Fruit fly (Drosophila melanogaster) whole organism: ENCODE data around the gene BG642163.

ENCODE experiments used
- CG8478 ChIP-seq: fragments of >200 bp; optimal IDR thresholded peaks from 2 replicates; lab custom pipeline; 2018; ENCODE audit warnings: inconsistent platforms
- Dll ChIP-seq: fragments of >200 bp; optimal IDR thresholded peaks from 2 replicates; lab custom pipeline; 2017
- EcR ChIP-seq, 2 experiments: fragments of >200 bp; optimal IDR thresholded peaks; 2 replicates each; lab custom pipeline; 2017; ENCODE audit warnings: missing biosample characterization in 2 of 2, missing genetic modification characterization in 2 of 2, missing genetic modification reagents in 2 of 2
- pan ChIP-seq: fragments of >200 bp; optimal IDR thresholded peaks from 2 replicates; lab custom pipeline; 2017
- psq ChIP-seq: fragments of >200 bp; optimal IDR thresholded peaks from 2 replicates; lab custom pipeline; 2017
- usp ChIP-seq: fragments of >200 bp; optimal IDR thresholded peaks from 2 replicates; lab custom pipeline; 2017; ENCODE audit warnings: missing biosample characterization, missing genetic modification characterization, mixed read lengths

Gene BG642163

DNA sequence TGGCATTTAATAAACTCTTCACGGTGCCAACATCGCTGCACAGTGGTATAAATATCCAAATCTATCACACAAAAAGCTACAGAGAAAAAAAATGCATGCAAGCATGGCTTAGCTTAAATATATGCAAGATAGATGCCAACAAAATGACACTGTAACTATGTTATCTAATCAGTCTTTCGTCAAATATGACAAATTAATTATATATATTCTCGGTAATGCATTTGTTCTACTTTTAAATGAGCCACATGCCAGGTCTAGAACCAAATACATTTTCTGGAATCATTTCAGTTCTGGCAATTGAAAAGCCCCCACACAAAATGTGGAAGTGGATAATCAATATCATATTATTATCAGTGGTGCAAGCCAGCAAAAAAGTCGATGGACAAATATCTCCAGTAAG, at the start of gene BG642163:
TSS of gene BG642163 (plus strand) at position 301 of the 400 bp plus-strand sequence.
- TF ChIP-seq EcR (GFP tag; optimal IDR thresholded peaks at IDR 0.05; lab: Kevin White, UChicago) (no peak), CG8478 (lab: Kevin White, UChicago) (no peak), pan (lab: Kevin White, UChicago) (no peak), usp (GFP tag; lab: Kevin White, UChicago) (no peak), Dll (lab: Kevin White, UChicago) (no peak), psq (lab: Kevin White, UChicago) (no peak)

DNA sequence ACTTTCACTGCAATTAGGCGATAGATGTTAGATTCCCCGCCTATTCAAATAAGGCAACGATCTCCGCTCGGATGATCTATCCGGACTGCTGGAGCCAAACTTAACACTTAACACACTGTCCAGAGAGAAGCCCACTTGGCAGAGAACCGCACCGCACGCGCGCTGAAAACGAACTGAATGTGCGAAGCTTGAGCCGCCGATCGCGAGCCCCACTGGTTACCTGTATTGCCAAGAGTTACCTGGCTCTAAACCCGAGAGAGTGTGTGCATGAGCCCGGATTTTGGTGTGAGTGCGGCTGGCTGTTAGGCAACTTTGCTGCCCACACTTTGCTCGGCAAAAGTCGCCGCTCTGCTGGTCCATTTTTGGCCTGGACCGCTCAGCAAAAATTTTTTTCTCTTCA, 49.3 kb upstream of the BG642163 start:
- no peak for TF ChIP-seq usp (GFP tag; lab: Kevin White, UChicago)
- TF ChIP-seq pan (lab: Kevin White, UChicago), result no peak
- TF ChIP-seq Dll (lab: Kevin White, UChicago), result no peak
- TF ChIP-seq CG8478 (lab: Kevin White, UChicago), result no peak
- TF ChIP-seq psq (lab: Kevin White, UChicago), result no peak
- TF ChIP-seq EcR (GFP tag; optimal IDR thresholded peaks at IDR 0.05; lab: Kevin White, UChicago), result no peak

DNA sequence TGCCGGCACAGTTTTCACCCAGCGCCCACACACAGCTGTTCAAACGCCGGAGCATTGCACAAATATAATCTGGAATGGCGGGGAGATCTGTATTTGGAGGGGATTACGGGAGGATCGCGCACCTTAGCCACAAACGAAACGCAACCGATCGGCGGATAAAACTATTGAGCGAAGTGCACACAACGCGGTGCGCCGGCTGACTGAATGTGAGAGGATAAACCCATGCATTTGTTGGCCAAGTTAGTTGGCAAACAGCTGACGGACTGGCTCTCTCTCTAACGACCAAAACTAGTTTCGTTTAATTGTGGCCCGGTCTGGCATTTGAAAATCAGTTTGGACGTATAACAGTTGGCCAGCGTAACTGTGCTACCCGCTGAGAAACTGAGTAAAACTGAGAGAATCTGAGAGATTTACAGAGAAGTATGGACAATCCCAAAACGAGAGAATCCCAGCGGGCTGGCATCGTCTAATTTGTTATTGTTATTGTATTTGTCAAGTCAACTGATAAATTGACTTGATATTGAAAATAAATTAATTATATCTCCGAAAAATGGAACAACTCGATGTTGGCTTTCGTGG, 46.2 kb upstream of the BG642163 start:
- TF ChIP-seq psq (lab: Kevin White, UChicago) (no peak), pan (lab: Kevin White, UChicago) (no peak)

DNA sequence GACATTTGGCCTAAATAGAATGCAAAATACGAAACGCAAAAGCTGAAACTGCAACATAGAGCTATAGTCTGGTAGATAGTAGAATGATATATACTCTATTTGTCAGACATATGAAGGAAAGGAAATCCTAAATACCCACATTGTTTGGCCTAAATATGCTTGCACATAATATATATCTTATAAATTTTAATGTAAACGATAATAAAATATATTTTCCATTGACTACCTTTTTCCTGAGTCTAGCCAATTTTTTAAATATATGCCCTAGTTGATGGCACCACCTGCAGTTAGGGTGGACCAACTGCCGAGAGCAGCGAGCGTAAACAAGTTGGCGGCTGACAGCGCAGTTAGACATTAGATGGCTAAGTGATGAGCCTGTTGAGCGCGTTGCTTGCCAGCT, 44.4 kb upstream of the BG642163 start:
- TF ChIP-seq EcR (GFP tag; optimal IDR thresholded peaks at IDR 0.05; lab: Kevin White, UChicago) (no peak), pan (lab: Kevin White, UChicago) (no peak), usp (GFP tag; lab: Kevin White, UChicago) (no peak), psq (lab: Kevin White, UChicago) (no peak), CG8478 (lab: Kevin White, UChicago) (no peak), Dll (lab: Kevin White, UChicago) (no peak)

DNA sequence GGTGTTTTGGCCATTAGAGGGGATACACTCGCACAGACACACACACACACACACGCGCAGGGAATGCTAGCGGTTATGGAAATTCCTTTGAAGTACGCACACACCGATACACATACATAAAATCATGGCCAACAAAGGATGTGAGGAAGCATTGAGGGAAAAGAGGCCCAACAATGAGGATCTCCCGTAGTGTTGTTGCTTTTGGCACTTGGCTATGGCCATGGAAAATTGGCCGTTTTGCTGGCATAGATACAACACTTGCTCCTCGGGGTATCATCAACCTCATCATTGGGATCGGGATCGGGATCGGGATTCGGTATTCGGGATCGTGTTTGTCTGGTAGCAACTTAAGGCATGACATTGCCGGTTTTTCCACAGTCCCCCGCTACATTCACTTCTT, 43.5 kb upstream of the BG642163 start:
- TF ChIP-seq usp (GFP tag; lab: Kevin White, UChicago) (no peak), EcR (GFP tag; optimal IDR thresholded peaks at IDR 0.05; lab: Kevin White, UChicago) (peak in 1 of 2 experiments; percentile 15)

DNA sequence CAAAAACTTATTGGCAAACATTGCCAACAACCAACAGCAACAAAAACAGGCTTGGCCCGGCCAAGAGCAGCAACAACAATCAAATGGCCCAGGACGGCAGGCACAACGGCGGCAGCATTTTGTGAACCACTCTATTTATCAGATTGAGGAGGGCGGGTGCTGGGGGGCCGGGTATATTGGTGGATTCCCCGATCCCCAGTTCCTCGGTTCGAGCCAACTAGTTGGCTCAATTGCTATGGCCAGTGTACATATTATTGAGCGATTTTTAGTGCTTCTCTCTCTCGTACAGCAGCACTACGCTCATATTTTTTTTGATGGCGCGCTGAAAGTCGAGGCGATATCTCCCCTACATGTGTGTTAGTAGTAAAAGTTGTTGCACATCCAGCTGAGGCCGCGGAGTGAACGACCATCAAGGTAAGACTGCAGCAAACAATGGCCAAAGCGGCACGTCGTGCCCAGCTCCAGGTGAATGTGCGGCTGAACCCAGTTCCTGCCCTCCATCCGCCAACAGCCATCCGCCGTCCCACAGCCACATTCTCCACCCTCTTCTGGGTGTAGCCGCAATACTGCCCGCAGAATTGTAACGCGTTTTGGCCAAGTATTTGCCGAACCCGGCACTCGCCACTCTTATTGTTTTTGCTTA, 41.2 kb upstream of the BG642163 start:
- TF ChIP-seq EcR (GFP tag; optimal IDR thresholded peaks at IDR 0.05; lab: Kevin White, UChicago), result peak in 1 of 2 experiments; percentile 55
- no peak for TF ChIP-seq pan (lab: Kevin White, UChicago)

DNA sequence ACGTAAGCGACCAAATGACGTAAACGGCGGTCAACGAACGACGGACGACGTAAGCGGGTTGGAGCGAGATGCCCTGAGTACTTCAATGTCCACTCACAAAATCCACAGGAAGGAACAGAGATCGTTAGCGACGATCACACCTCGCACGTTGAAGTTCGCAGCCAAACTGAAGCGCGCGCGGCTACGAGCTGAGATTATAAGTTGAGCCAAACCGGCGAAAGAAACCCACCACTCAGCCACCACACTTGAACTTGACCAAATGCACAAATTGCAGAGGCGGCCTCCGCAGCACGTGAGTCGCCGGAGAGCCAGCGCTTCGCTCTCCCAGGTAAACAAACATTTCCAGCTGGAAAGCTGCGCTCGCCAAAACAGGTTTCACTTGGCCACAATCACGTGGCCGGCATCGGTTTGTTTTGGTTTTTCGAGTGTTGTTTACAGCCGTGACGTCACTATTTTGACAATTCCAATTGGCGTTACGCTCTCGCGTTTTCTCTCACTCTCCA, 26.9 kb upstream of the BG642163 start, which contains the start of gene dpy:
TSS of gene dpy (minus strand) at position 161 of the 503 bp plus-strand sequence.
- no peak for TF ChIP-seq CG8478 (lab: Kevin White, UChicago)
- TF ChIP-seq usp (GFP tag; lab: Kevin White, UChicago), result no peak
- TF ChIP-seq EcR (GFP tag; optimal IDR thresholded peaks at IDR 0.05; lab: Kevin White, UChicago), result peak in 1 of 2 experiments; percentile 74
- no peak for TF ChIP-seq pan (lab: Kevin White, UChicago)
- TF ChIP-seq Dll (lab: Kevin White, UChicago), result no peak

DNA sequence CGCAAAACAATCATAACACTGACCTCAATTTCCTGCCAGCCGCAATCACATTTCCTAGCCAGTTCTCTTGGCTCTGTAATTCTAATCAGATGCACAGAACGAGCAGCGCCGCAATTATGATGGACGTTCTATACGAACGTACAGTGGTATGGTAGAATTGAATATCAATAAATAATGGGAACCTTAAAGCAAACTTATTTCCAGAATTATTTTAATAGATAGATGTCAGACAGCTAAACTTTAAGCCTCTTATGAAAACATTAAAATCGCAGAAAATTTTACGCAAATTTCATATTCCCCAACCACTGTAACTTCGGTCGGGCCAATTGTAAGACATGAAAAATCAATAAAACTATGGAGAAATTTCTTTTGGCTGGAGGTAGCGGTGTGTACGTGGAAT, 21.9 kb upstream of the BG642163 start:
- no peak for TF ChIP-seq Dll (lab: Kevin White, UChicago)

DNA sequence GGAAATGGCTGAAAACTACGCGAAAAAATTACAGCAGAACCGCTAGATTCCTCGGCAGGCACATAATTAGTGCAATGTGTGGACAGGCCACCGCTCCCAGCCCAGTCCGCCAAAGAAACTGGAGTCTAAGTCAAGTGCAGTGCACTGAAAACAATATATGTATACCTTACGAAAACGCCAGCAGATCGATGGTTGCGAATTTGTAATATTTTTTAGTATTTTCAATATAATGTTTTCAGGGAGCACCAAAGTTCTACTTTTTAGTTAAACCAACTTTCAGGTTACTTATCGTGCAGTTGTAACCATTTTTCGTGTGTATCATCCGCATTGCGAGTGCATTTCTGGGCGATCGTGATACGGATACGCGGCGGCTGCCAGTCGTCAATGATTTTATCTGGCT, 19.2 kb upstream of the BG642163 start:
- TF ChIP-seq usp (GFP tag; lab: Kevin White, UChicago) (no peak), Dll (lab: Kevin White, UChicago) (no peak), psq (lab: Kevin White, UChicago) (no peak), pan (lab: Kevin White, UChicago) (no peak), CG8478 (lab: Kevin White, UChicago) (no peak), EcR (GFP tag; optimal IDR thresholded peaks at IDR 0.05; lab: Kevin White, UChicago) (no peak)

DNA sequence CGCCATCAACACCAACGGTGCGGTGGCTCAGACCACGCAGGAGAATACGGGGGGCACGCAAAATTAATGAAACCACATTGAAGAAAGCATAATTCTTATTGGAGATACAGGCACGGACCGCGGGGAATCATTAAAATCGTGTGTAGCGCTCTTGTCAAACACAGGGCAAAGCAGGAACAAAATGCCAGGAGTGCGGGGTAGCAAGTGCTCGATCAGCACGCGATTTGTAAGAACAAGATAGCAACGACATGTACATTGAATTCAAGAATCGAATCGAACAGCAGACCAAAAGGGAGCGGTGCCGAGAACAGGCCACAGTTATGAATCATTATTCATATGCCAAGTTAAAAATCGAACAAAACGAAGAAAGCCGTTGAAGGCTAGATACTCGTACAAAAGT, 14.1 kb upstream of the BG642163 start:
- TF ChIP-seq Dll (lab: Kevin White, UChicago), result no peak
- no peak for TF ChIP-seq usp (GFP tag; lab: Kevin White, UChicago)
- TF ChIP-seq pan (lab: Kevin White, UChicago), result no peak
- no peak for TF ChIP-seq psq (lab: Kevin White, UChicago)
- TF ChIP-seq CG8478 (lab: Kevin White, UChicago), result no peak
- TF ChIP-seq EcR (GFP tag; optimal IDR thresholded peaks at IDR 0.05; lab: Kevin White, UChicago), result no peak

DNA sequence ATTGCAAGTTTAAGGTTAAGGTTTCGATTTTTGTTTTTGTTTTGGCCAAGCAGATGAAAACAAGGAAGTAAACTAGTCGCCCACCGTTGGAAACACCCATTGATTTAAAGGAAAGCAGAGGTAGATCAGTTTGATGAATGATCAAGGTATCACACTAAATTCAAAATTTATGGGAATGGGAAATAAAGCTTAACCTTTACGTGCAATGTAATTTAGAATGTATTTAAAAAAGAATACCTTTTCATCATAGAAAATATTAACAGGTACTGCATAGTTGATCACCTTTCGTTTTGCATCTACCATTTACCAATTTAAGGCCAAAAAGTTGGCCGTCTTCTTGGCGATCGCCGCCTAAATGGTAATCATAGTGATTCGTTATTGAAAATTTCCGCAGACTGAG, 8.1 kb upstream of the BG642163 start:
- TF ChIP-seq Dll (lab: Kevin White, UChicago), result no peak
- no peak for TF ChIP-seq EcR (GFP tag; optimal IDR thresholded peaks at IDR 0.05; lab: Kevin White, UChicago)
- TF ChIP-seq psq (lab: Kevin White, UChicago), result no peak
- no peak for TF ChIP-seq CG8478 (lab: Kevin White, UChicago)
- TF ChIP-seq usp (GFP tag; lab: Kevin White, UChicago), result no peak
- TF ChIP-seq pan (lab: Kevin White, UChicago), result no peak

DNA sequence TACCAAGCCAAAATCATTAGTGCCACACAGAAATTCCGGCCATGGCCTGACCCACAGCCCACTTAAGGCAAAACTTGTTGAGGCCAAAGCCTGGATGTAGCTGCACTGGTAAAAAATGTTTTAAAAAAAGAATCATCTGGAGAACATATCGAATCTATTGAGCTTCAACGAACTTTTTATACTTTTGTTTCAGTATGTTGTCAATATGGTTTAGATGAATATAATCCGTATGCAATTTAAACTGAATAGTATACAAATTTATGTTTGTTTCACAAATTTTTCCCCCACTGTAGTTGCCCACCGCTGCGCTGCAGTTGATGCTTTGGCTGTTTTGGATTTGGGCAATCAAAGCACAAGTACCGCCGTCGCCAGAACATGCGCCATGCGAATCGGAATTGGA, 5.7 kb upstream of the BG642163 start:
- TF ChIP-seq pan (lab: Kevin White, UChicago) (no peak), psq (lab: Kevin White, UChicago) (no peak), Dll (lab: Kevin White, UChicago) (no peak), usp (GFP tag; lab: Kevin White, UChicago) (no peak), CG8478 (lab: Kevin White, UChicago) (no peak), EcR (GFP tag; optimal IDR thresholded peaks at IDR 0.05; lab: Kevin White, UChicago) (no peak)
